Fruit fly (Drosophila melanogaster) whole organism, embryonic: Measurements from ENCODE around the gene RhoGAP100F.

Source experiments
- Aef1 ChIP-seq: fragments of 200-800 bp; sonication (Bioruptor generic); IDR thresholded peaks from 3 replicates; pipeline ENCODE4 v1.3.6; 2022; ENCODE audit warnings: missing biosample characterization, missing genetic modification characterization
- Atf3 ChIP-seq: fragments of 200-800 bp; sonication (Bioruptor generic); optimal IDR thresholded peaks from 3 replicates; lab custom pipeline; 2016; ENCODE audit warnings: missing biosample characterization, missing genetic modification characterization
- BtbVII ChIP-seq: fragments of 200-800 bp; sonication (Bioruptor generic); optimal IDR thresholded peaks from 3 replicates; lab custom pipeline; 2017; ENCODE audit warnings: missing biosample characterization, mild to moderate bottlenecking, missing genetic modification characterization
- CG12155 ChIP-seq: fragments of 200-800 bp; sonication (Bioruptor generic); optimal IDR thresholded peaks from 3 replicates; lab custom pipeline; 2016; ENCODE audit warnings: missing biosample characterization, missing genetic modification characterization
- CG13296 ChIP-seq: fragments of 200-800 bp; sonication (Bioruptor generic); optimal IDR thresholded peaks from 3 replicates; lab custom pipeline; 2018; ENCODE audit warnings: missing biosample characterization, mild to moderate bottlenecking, missing genetic modification characterization
- CG14014 ChIP-seq: fragments of 200-800 bp; sonication (Bioruptor generic); IDR thresholded peaks from 2 replicates; pipeline ENCODE4 v1.3.6; 2022; ENCODE audit warnings: missing biosample characterization, missing genetic modification characterization
- CG14441 ChIP-seq: fragments of 200-800 bp; sonication (Bioruptor generic); IDR thresholded peaks from 2 replicates; pipeline ENCODE4 v1.3.6; 2022; ENCODE audit warnings: missing biosample characterization, missing genetic modification characterization
- CG16815 ChIP-seq: fragments of 200-800 bp; sonication (Bioruptor generic); optimal IDR thresholded peaks from 3 replicates; lab custom pipeline; 2017; ENCODE audit warnings: missing biosample characterization, mild to moderate bottlenecking, missing genetic modification characterization
- CG1792 ChIP-seq: fragments of 200-800 bp; sonication (Bioruptor generic); optimal IDR thresholded peaks from 2 replicates; lab custom pipeline; 2016; ENCODE audit warnings: missing biosample characterization, missing genetic modification characterization
- CG18011 ChIP-seq: fragments of 200-800 bp; sonication (Bioruptor generic); optimal IDR thresholded peaks from 2 replicates; lab custom pipeline; 2017; ENCODE audit warnings: missing biosample characterization, missing genetic modification characterization, mild to moderate bottlenecking, moderate library complexity, missing genotype
- CG1832 ChIP-seq: fragments of 200-800 bp; sonication (Bioruptor generic); optimal IDR thresholded peaks from 2 replicates; lab custom pipeline; 2017; ENCODE audit warnings: missing biosample characterization, mild to moderate bottlenecking, missing genetic modification characterization, inconsistent platforms
- CG30020 ChIP-seq: fragments of 200-800 bp; optimal IDR thresholded peaks from 2 replicates; lab custom pipeline; 2019; ENCODE audit warnings: missing biosample characterization, mild to moderate bottlenecking, missing genetic modification characterization, moderate library complexity
- CG31388 ChIP-seq: fragments of 200-800 bp; sonication (Bioruptor generic); optimal IDR thresholded peaks from 2 replicates; lab custom pipeline; 2016; ENCODE audit warnings: missing biosample characterization, missing genetic modification characterization
- CG31441 ChIP-seq: fragments of 200-800 bp; sonication (Bioruptor generic); IDR thresholded peaks from 2 replicates; pipeline ENCODE4 v1.3.6; 2022; ENCODE audit warnings: missing biosample characterization, missing genetic modification characterization
- CG33557 ChIP-seq: fragments of 200-800 bp; sonication (Bioruptor generic); optimal IDR thresholded peaks from 2 replicates; lab custom pipeline; 2019; ENCODE audit warnings: missing biosample characterization, mild to moderate bottlenecking, missing genetic modification characterization, moderate library complexity
- CG34422 ChIP-seq: fragments of 200-800 bp; sonication (Bioruptor generic); IDR thresholded peaks from 3 replicates; pipeline ENCODE4 v1.3.6; 2022; ENCODE audit warnings: missing biosample characterization, missing genetic modification characterization
- CG4282 ChIP-seq: fragments of 200-800 bp; sonication (Bioruptor generic); optimal IDR thresholded peaks from 2 replicates; lab custom pipeline; 2016; ENCODE audit warnings: missing biosample characterization, missing genetic modification characterization
- CG7556 ChIP-seq: fragments of 200-800 bp; sonication (Bioruptor generic); optimal IDR thresholded peaks from 2 replicates; lab custom pipeline; 2017; ENCODE audit warnings: missing biosample characterization, mild to moderate bottlenecking, missing genetic modification characterization
- CG7745 ChIP-seq: fragments of 200-800 bp; sonication (Bioruptor generic); optimal IDR thresholded peaks from 2 replicates; lab custom pipeline; 2018; ENCODE audit warnings: missing biosample characterization, mild to moderate bottlenecking, missing genetic modification characterization, moderate library complexity
- CG7839 ChIP-seq: fragments of 200-800 bp; sonication (Bioruptor generic); optimal IDR thresholded peaks from 3 replicates; lab custom pipeline; 2018; ENCODE audit warnings: missing biosample characterization, mild to moderate bottlenecking, missing genetic modification characterization, moderate library complexity
- CG9727 ChIP-seq: fragments of 200-800 bp; sonication (Bioruptor generic); optimal IDR thresholded peaks from 3 replicates; lab custom pipeline; 2017; ENCODE audit warnings: missing biosample characterization, mild to moderate bottlenecking, missing genetic modification characterization
- CoRest ChIP-seq: fragments of 200-800 bp; sonication (Bioruptor generic); optimal IDR thresholded peaks from 3 replicates; lab custom pipeline; 2018; ENCODE audit warnings: missing biosample characterization, mild to moderate bottlenecking, missing genetic modification characterization, moderate library complexity
- Deaf1 ChIP-seq: fragments of 200-800 bp; optimal IDR thresholded peaks from 3 replicates; lab custom pipeline; 2019; ENCODE audit warnings: missing biosample characterization, mild to moderate bottlenecking, missing genetic modification characterization, moderate library complexity
- HLH3B ChIP-seq: fragments of 200-800 bp; sonication (Bioruptor generic); IDR thresholded peaks from 2 replicates; pipeline ENCODE4 v1.3.6; 2022; ENCODE audit warnings: missing biosample characterization, missing genetic modification characterization
- Hmx ChIP-seq: fragments of 200-800 bp; sonication (Bioruptor generic); optimal IDR thresholded peaks from 2 replicates; lab custom pipeline; 2016; ENCODE audit warnings: missing biosample characterization, missing genetic modification characterization
- Myb ChIP-seq: fragments of 200-800 bp; sonication (Bioruptor generic); optimal IDR thresholded peaks from 2 replicates; lab custom pipeline; 2016; ENCODE audit warnings: missing biosample characterization, missing genetic modification characterization
- NC2α ChIP-seq: fragments of 200-800 bp; sonication (Bioruptor generic); optimal IDR thresholded peaks from 2 replicates; lab custom pipeline; 2016; ENCODE audit warnings: missing biosample characterization, missing genetic modification characterization
- Pdp1 ChIP-seq, 2 experiments: fragments of 200-800 bp; sonication (Bioruptor generic); optimal IDR thresholded peaks; 3 replicates each; lab custom pipeline; 2016; ENCODE audit warnings: missing biosample characterization in 2 of 2, missing genetic modification characterization in 2 of 2, mild to moderate bottlenecking in 1 of 2, moderate library complexity in 1 of 2
- Rfx ChIP-seq: fragments of 200-800 bp; sonication (Bioruptor generic); IDR thresholded peaks from 2 replicates; pipeline ENCODE4 v1.3.6; 2022; ENCODE audit warnings: missing biosample characterization, missing genetic modification characterization
- Sry-β ChIP-seq: fragments of 200-800 bp; sonication (Bioruptor generic); optimal IDR thresholded peaks from 2 replicates; lab custom pipeline; 2018; ENCODE audit warnings: missing biosample characterization, mild to moderate bottlenecking, missing genetic modification characterization, moderate library complexity
- Sry-δ ChIP-seq: fragments of 200-800 bp; sonication (Bioruptor generic); optimal IDR thresholded peaks from 2 replicates; lab custom pipeline; 2016; ENCODE audit warnings: missing biosample characterization, missing genetic modification characterization
- bbx ChIP-seq: fragments of 200-800 bp; sonication (Bioruptor generic); IDR thresholded peaks from 2 replicates; pipeline ENCODE4 v1.3.6; 2022; ENCODE audit warnings: missing biosample characterization, missing genetic modification characterization; ENCODE audit not compliant: partially characterized antibody
- cato ChIP-seq: fragments of 200-800 bp; sonication (Bioruptor generic); optimal IDR thresholded peaks from 2 replicates; lab custom pipeline; 2016; ENCODE audit warnings: missing biosample characterization, missing genetic modification characterization, borderline replicate concordance
- cg ChIP-seq: fragments of 200-800 bp; sonication (Bioruptor generic); optimal IDR thresholded peaks from 3 replicates; lab custom pipeline; 2019; ENCODE audit warnings: missing biosample characterization, mild to moderate bottlenecking, missing genetic modification characterization, moderate library complexity
- disco-r ChIP-seq: fragments of 200-800 bp; sonication (Bioruptor generic); optimal IDR thresholded peaks from 2 replicates; lab custom pipeline; 2016; ENCODE audit warnings: missing biosample characterization, missing genetic modification characterization
- dpn ChIP-seq, 2 experiments: fragments of 200-800 bp; sonication (Bioruptor generic); optimal IDR thresholded peaks; 3 replicates each; lab custom pipeline; 2016; ENCODE audit warnings: missing biosample characterization in 2 of 2, missing genetic modification characterization in 2 of 2
- exex ChIP-seq: fragments of 200-800 bp; sonication (Bioruptor generic); optimal IDR thresholded peaks from 4 replicates; lab custom pipeline; 2018; ENCODE audit warnings: missing biosample characterization, mild to moderate bottlenecking, missing genetic modification characterization, moderate library complexity
- fd3F ChIP-seq: fragments of 200-800 bp; sonication (Bioruptor generic); optimal IDR thresholded peaks from 2 replicates; lab custom pipeline; 2018; ENCODE audit warnings: missing biosample characterization, mild to moderate bottlenecking, missing genetic modification characterization, moderate library complexity
- fu2 ChIP-seq: fragments of 200-800 bp; sonication (Bioruptor generic); optimal IDR thresholded peaks from 2 replicates; lab custom pipeline; 2016; ENCODE audit warnings: missing biosample characterization, missing genetic modification characterization
- gfzf ChIP-seq: fragments of 200-800 bp; sonication (Bioruptor generic); optimal IDR thresholded peaks from 2 replicates; lab custom pipeline; 2016; ENCODE audit warnings: missing biosample characterization, mild to moderate bottlenecking, missing genetic modification characterization, moderate library complexity
- gsb ChIP-seq: fragments of 200-800 bp; sonication (Bioruptor generic); IDR thresholded peaks from 2 replicates; pipeline ENCODE4 v1.3.6; 2022; ENCODE audit warnings: missing biosample characterization, missing genetic modification characterization
- lov ChIP-seq, 2 experiments: fragments of 200-800 bp in 1 of 2; fragments of >200 bp in 1 of 2; sonication (Bioruptor generic) in 1 of 2; IDR thresholded peaks in 1 of 2; optimal IDR thresholded peaks in 1 of 2; 2 replicates in 1 of 2; 3 replicates in 1 of 2; pipeline versions ENCODE4 v1.3.6 to Lab custom; 2017 to 2022; ENCODE audit warnings: missing biosample characterization in 1 of 2, missing genetic modification characterization in 1 of 2
- luna ChIP-seq: fragments of 200-800 bp; sonication (Bioruptor generic); optimal IDR thresholded peaks from 2 replicates; lab custom pipeline; 2016; ENCODE audit warnings: missing biosample characterization, missing genetic modification characterization
- mam ChIP-seq: fragments of 200-800 bp; sonication (Bioruptor generic); optimal IDR thresholded peaks from 3 replicates; lab custom pipeline; 2016; ENCODE audit warnings: missing biosample characterization, missing genetic modification characterization
- sd ChIP-seq: fragments of 200-800 bp; sonication (Bioruptor generic); optimal IDR thresholded peaks from 3 replicates; lab custom pipeline; 2018; ENCODE audit warnings: missing biosample characterization, mild to moderate bottlenecking, missing genetic modification characterization, moderate library complexity
- slbo ChIP-seq: fragments of 200-800 bp; sonication (Bioruptor generic); IDR thresholded peaks from 2 replicates; pipeline ENCODE4 v1.3.6; 2022; ENCODE audit warnings: missing biosample characterization, missing genetic modification characterization
- ssp ChIP-seq: fragments of 200-800 bp; sonication (Bioruptor generic); IDR thresholded peaks from 2 replicates; pipeline ENCODE4 v1.3.6; 2022; ENCODE audit warnings: missing biosample characterization, missing genetic modification characterization
- toy ChIP-seq: fragments of 200-800 bp; sonication (Bioruptor generic); IDR thresholded peaks from 2 replicates; pipeline ENCODE4 v1.3.6; 2022; ENCODE audit warnings: missing biosample characterization, missing genetic modification characterization

RhoGAP100F gene

DNA sequence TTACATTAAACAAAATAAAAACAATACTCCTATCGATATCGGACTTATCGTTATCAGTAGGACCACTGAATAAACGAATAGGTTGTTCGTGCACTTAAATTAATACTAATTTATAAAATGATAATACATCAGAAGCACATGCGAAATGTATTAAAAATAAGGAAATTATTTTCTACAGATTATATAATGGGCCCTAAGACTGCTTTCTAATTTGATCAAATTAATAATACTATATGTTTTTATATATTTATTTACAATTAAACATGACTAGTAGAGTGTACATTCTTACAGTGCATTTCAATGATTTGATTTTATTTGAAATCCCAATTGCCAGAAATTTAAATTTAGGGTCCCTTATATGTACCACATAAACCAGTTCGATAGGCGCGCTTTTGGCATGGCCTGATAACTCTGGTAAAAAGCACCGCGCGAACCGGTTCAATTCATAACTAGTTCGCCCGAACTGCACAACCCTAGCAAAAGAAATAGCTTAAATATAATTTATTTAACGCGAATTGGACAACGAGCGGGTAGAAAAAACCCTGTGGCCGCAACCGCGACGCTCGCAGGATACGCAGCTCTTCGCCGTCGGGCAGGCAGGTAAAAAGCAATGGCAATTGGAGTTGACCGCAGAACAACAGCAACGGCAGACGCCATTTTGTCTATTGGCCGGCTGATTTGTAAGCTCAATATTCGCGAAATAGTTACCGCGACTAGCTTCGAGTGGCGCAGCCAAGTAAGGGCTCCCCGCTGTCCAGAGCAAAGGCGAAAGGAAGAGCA is 35.6 kb upstream of the RhoGAP100F start, which contains the start of the genes CG2126 and faf (continued):
- TF ChIP-seq Atf3 (GFP tag; lab: Kevin White, UChicago): peak; percentile 3
- no peak for TF ChIP-seq luna
- peak; percentile 55 for TF ChIP-seq fu2
- TF ChIP-seq cato (GFP tag; lab: Kevin White, UChicago): peak; percentile 60
- TF ChIP-seq Pdp1 (GFP tag; optimal IDR thresholded peaks at IDR 0.05; lab: Kevin White, UChicago): peak; percentile 54 to 68
- no peak for TF ChIP-seq Sry-β
- TF ChIP-seq CG18011: peak; percentile 57
- no peak for TF ChIP-seq Hmx
- peak; percentile 82 for TF ChIP-seq CG14014 (GFP tag; lab: Robert Waterston, UW)
- TF ChIP-seq HLH3B (GFP tag; lab: Robert Waterston, UW): peak; percentile 60; the same call in 1 of the 2 replicates
- peak; percentile 76 for TF ChIP-seq CG13296 (GFP tag; lab: Kevin White, UChicago)
- peak; percentile 26; the same call in 1 of the 2 replicates for TF ChIP-seq bbx
- TF ChIP-seq cg: no peak
- TF ChIP-seq CG16815 (GFP tag; lab: Kevin White, UChicago): peak; percentile 54
- no peak for TF ChIP-seq CG4282 (GFP tag; lab: Kevin White, UChicago)
- peak; percentile 61 for TF ChIP-seq ssp
- TF ChIP-seq CoRest (tag; lab: Kevin White, UChicago): peak; percentile 86
- no peak for TF ChIP-seq CG1792 (GFP tag; lab: Kevin White, UChicago)
- peak; percentile 78 for TF ChIP-seq fd3F (GFP tag; lab: Kevin White, UChicago)
- no peak for TF ChIP-seq sd (tag; lab: Kevin White, UChicago)
- peak; percentile 51 for TF ChIP-seq BtbVII (GFP tag; lab: Kevin White, UChicago)
- TF ChIP-seq disco-r (GFP tag; lab: Kevin White, UChicago): no peak
- TF ChIP-seq lov (optimal IDR thresholded peaks at IDR 0.05; lab: Kevin White, UChicago): no peak
- 0 out of 3 replicates have a peak, but pooled peaks have one; percentile 41 for TF ChIP-seq lov (GFP tag; IDR thresholded peaks at IDR 0.05; lab: Robert Waterston, UW)
- TF ChIP-seq CG7839 (tag; lab: Kevin White, UChicago): peak; percentile 83
- peak; percentile 75 for TF ChIP-seq CG12155
- no peak for TF ChIP-seq NC2α (GFP tag; lab: Kevin White, UChicago)
- peak; percentile 86 for TF ChIP-seq Rfx (GFP tag; lab: Robert Waterston, UW)
- no peak for TF ChIP-seq CG1832 (GFP tag; lab: Kevin White, UChicago)
- peak; percentile 80; the same call in 2 of the 3 replicates for TF ChIP-seq CG34422
- TF ChIP-seq toy (GFP tag; lab: Robert Waterston, UW): no peak
- TF ChIP-seq gsb (GFP tag; lab: Robert Waterston, UW): peak; percentile 50; the same call in 1 of the 2 replicates
- TF ChIP-seq Deaf1: peak; percentile 54
- TF ChIP-seq Aef1 (GFP tag; lab: Robert Waterston, UW): peak; percentile 61; the same call in 2 of the 3 replicates
- peak; percentile 34 for TF ChIP-seq gfzf (GFP tag; lab: Kevin White, UChicago)
- peak; percentile 48 for TF ChIP-seq CG31388 (GFP tag; lab: Kevin White, UChicago)
- peak; percentile 74 for TF ChIP-seq mam (GFP tag; lab: Kevin White, UChicago)
- TF ChIP-seq CG7745 (tag; lab: Kevin White, UChicago): no peak
- peak; percentile 40 for TF ChIP-seq Sry-δ (GFP tag; lab: Kevin White, UChicago)
- TF ChIP-seq CG30020 (tag; lab: Kevin White, UChicago): peak; percentile 65
- peak; percentile 7 for TF ChIP-seq Myb
- peak; percentile 86 for TF ChIP-seq CG31441 (GFP tag; lab: Robert Waterston, UW)
- TF ChIP-seq CG14441 (GFP tag; lab: Robert Waterston, UW): peak; percentile 76
- TF ChIP-seq slbo (GFP tag; lab: Robert Waterston, UW): peak; percentile 86
- TF ChIP-seq exex (tag; lab: Kevin White, UChicago): peak; percentile 53
- peak; percentile 80 for TF ChIP-seq CG9727
- peak; percentile 59 for TF ChIP-seq CG33557 (GFP tag; lab: Kevin White, UChicago)
- TF ChIP-seq CG7556 (GFP tag; lab: Kevin White, UChicago): peak; percentile 71
- peak; percentile 64 to 85 for TF ChIP-seq dpn (GFP tag; optimal IDR thresholded peaks at IDR 0.05; lab: Kevin White, UChicago)
